Fruit fly (Drosophila melanogaster) whole organism, adult: ENCODE results near the gene CG13135.

Experiments
- CG11617 ChIP-seq: fragments of 200-800 bp; sonication (Bioruptor generic); optimal IDR thresholded peaks from 2 replicates; lab custom pipeline; 2017; ENCODE audit warnings: mild to moderate bottlenecking, missing biosample characterization, missing genetic modification reagents, missing genetic modification characterization
- CG33017 ChIP-seq: fragments of 200-800 bp; sonication (Bioruptor generic); optimal IDR thresholded peaks from 2 replicates; lab custom pipeline; 2018; ENCODE audit warnings: missing biosample characterization, mild to moderate bottlenecking, missing genetic modification characterization, moderate library complexity
- CG7045 ChIP-seq: fragments of 200-800 bp; sonication (Bioruptor generic); optimal IDR thresholded peaks from 2 replicates; lab custom pipeline; 2017; ENCODE audit warnings: missing biosample characterization, mild to moderate bottlenecking, missing genetic modification characterization
- pad ChIP-seq: fragments of 200-800 bp; sonication (Bioruptor generic); optimal IDR thresholded peaks from 3 replicates; lab custom pipeline; 2017; ENCODE audit warnings: missing biosample characterization, missing genetic modification characterization, mild to moderate bottlenecking, moderate library complexity, missing genetic modification reagents

dm6 chr2L:10154395-10154794 is 31.8 kb upstream of the CG13135 start:
- TF ChIP-seq CG33017 (tag; lab: Kevin White, UChicago) = no peak
- TF ChIP-seq CG7045 = no peak
- no peak for TF ChIP-seq CG11617 (GFP tag; lab: Kevin White, UChicago)
- no peak for TF ChIP-seq pad (GFP tag; lab: Kevin White, UChicago)
